Worm (Caenorhabditis elegans) whole organism, mixed stage, embryonic: Measurements from ENCODE around the gene C37H5.5.

Source experiments
- ces-1 ChIP-seq: fragments of 150-350 bp; optimal IDR thresholded peaks from 2 replicates; lab custom pipeline; 2014; ENCODE audit warnings: missing biosample characterization, missing genetic modification reagents, missing genetic modification characterization
- elt-3 ChIP-seq: fragments of 150-350 bp; optimal IDR thresholded peaks from 2 replicates; lab custom pipeline; 2014; ENCODE audit warnings: missing biosample characterization, missing genetic modification characterization
- lsy-2 ChIP-seq: fragments of 150-350 bp; optimal IDR thresholded peaks from 2 replicates; lab custom pipeline; 2014; ENCODE audit warnings: missing biosample characterization, missing genetic modification characterization
- sptf-1 ChIP-seq: sonication (generic microtip); optimal IDR thresholded peaks from 2 replicates; lab custom pipeline; 2017; ENCODE audit warnings: mild to moderate bottlenecking, missing genetic modification characterization, moderate library complexity, missing compliant biosample characterization
- unc-62 ChIP-seq: fragments of 150-350 bp; optimal IDR thresholded peaks from 2 replicates; lab custom pipeline; 2014; ENCODE audit warnings: missing biosample characterization, missing genetic modification reagents, missing genetic modification characterization
- ztf-11 ChIP-seq: fragments of 150-350 bp; optimal IDR thresholded peaks from 2 replicates; lab custom pipeline; 2014; ENCODE audit warnings: missing biosample characterization, missing genetic modification characterization

DNA sequence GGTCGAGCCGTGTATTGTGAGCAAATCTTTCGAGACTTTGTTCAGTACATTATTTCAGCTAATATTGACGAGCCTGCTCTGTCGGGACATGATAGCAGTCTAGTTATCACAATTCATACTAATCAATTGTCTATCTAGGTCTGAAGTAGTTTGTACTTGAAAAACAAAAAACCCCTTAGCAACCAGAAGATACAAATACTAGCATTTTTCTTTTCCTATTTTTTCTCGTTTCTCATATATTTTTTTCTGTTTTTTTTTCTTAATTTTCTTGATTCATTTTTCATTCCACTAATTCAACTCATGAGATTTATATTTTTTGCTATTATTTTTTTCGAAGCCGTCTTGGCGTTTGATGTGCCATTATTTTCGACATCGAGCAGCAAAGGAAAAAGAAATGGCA is 40.0 kb upstream of the C37H5.5 start, which contains the start of gene R02F11.9:
- TF ChIP-seq sptf-1 (no peak), unc-62 (GFP tag; lab: Kevin White, UChicago) (no peak), elt-3 (tag; lab: Kevin White, UChicago) (no peak), ces-1 (GFP tag; lab: Kevin White, UChicago) (no peak), lsy-2 (tag; lab: Kevin White, UChicago) (no peak), ztf-11 (no peak)
